Worm (Caenorhabditis elegans) whole organism, late embryonic: Measurements from ENCODE around the gene swsn-1.
A peak's percentile ranks its signal among the peaks of the same experiment; 100 is the strongest.

Source experiments
- C08G9.2 ChIP-seq: sonication (generic microtip); optimal IDR thresholded peaks from 2 replicates; lab custom pipeline; 2016; ENCODE audit warnings: mild to moderate bottlenecking, missing genetic modification characterization, moderate library complexity, missing compliant biosample characterization
- C38D4.7 ChIP-seq: fragments of 200-800 bp; sonication (Bioruptor generic); optimal IDR thresholded peaks from 2 replicates; lab custom pipeline; 2018; ENCODE audit warnings: mild to moderate bottlenecking, missing genetic modification characterization, moderate library complexity, missing compliant biosample characterization
- K02D7.2 ChIP-seq: sonication (generic microtip); optimal IDR thresholded peaks from 2 replicates; lab custom pipeline; 2017; ENCODE audit warnings: mild to moderate bottlenecking, missing genetic modification characterization, missing compliant biosample characterization
- T23F11.4 ChIP-seq: fragments of 200-800 bp; sonication (Bioruptor generic); optimal IDR thresholded peaks from 2 replicates; lab custom pipeline; 2018; ENCODE audit warnings: mild to moderate bottlenecking, missing genetic modification characterization, missing compliant biosample characterization
- ahr-1 ChIP-seq: sonication (generic microtip); optimal IDR thresholded peaks from 2 replicates; lab custom pipeline; 2016; ENCODE audit warnings: missing genetic modification characterization, missing compliant biosample characterization
- ama-1 ChIP-seq: fragments of 150-350 bp; optimal IDR thresholded peaks from 2 replicates; lab custom pipeline; 2014
- ceh-14 ChIP-seq: sonication (generic microtip); optimal IDR thresholded peaks from 2 replicates; lab custom pipeline; 2016; ENCODE audit warnings: missing genotype, missing genetic modification characterization, missing compliant biosample characterization
- ceh-18 ChIP-seq: sonication (generic microtip); optimal IDR thresholded peaks from 2 replicates; lab custom pipeline; 2016; ENCODE audit warnings: missing genetic modification characterization, missing compliant biosample characterization
- ceh-19 ChIP-seq: fragments of 200-800 bp; sonication (Bioruptor generic); optimal IDR thresholded peaks from 2 replicates; lab custom pipeline; 2018; ENCODE audit warnings: mild to moderate bottlenecking, missing genetic modification characterization, missing compliant biosample characterization
- ceh-31 ChIP-seq: sonication (generic microtip); optimal IDR thresholded peaks from 2 replicates; lab custom pipeline; 2016; ENCODE audit warnings: missing genetic modification characterization, missing compliant biosample characterization
- ceh-34 ChIP-seq: sonication (generic microtip); optimal IDR thresholded peaks from 2 replicates; lab custom pipeline; 2016; ENCODE audit warnings: mild to moderate bottlenecking, missing genetic modification characterization, missing compliant biosample characterization
- ceh-45 ChIP-seq: fragments of 200-800 bp; sonication (Bioruptor generic); IDR thresholded peaks from 2 replicates; pipeline ENCODE4 v1.3.6; 2022; ENCODE audit warnings: missing genetic modification reagents, missing genetic modification characterization, missing compliant biosample characterization
- ceh-48 ChIP-seq: sonication (generic microtip); optimal IDR thresholded peaks from 2 replicates; lab custom pipeline; 2016; ENCODE audit warnings: missing genetic modification characterization, inconsistent platforms, missing compliant biosample characterization
- ceh-9 ChIP-seq: sonication (generic microtip); optimal IDR thresholded peaks from 2 replicates; lab custom pipeline; 2016; ENCODE audit warnings: mild to moderate bottlenecking, missing genetic modification characterization, inconsistent platforms, missing compliant biosample characterization
- dmd-4 ChIP-seq: sonication (generic microtip); optimal IDR thresholded peaks from 2 replicates; lab custom pipeline; 2016; ENCODE audit warnings: borderline replicate concordance, missing genetic modification characterization, missing compliant biosample characterization
- ets-4 ChIP-seq: sonication (generic microtip); optimal IDR thresholded peaks from 2 replicates; lab custom pipeline; 2016; ENCODE audit warnings: missing genetic modification characterization, missing compliant biosample characterization
- fax-1 ChIP-seq: sonication (generic microtip); optimal IDR thresholded peaks from 2 replicates; lab custom pipeline; 2016; ENCODE audit warnings: missing genotype, missing genetic modification characterization, missing compliant biosample characterization
- gmeb-2 ChIP-seq: sonication (generic microtip); optimal IDR thresholded peaks from 2 replicates; lab custom pipeline; 2016; ENCODE audit warnings: missing genetic modification characterization, inconsistent platforms, missing compliant biosample characterization
- hlh-13 ChIP-seq: fragments of 200-800 bp; sonication (Bioruptor generic); optimal IDR thresholded peaks from 2 replicates; lab custom pipeline; 2018; ENCODE audit warnings: mild to moderate bottlenecking, missing genetic modification characterization, missing compliant biosample characterization
- hlh-30 ChIP-seq: sonication (generic microtip); optimal IDR thresholded peaks from 2 replicates; lab custom pipeline; 2017; ENCODE audit warnings: antibody characterized with exemption, missing genetic modification characterization, missing compliant biosample characterization; ENCODE audit not compliant: insufficient read depth
- hlh-8 ChIP-seq: sonication (generic microtip); optimal IDR thresholded peaks from 2 replicates; lab custom pipeline; 2016; ENCODE audit warnings: missing genotype, missing genetic modification characterization, missing compliant biosample characterization
- lin-11 ChIP-seq: fragments of 200-800 bp; sonication (Bioruptor generic); optimal IDR thresholded peaks from 2 replicates; lab custom pipeline; 2018; ENCODE audit warnings: mild to moderate bottlenecking, missing genetic modification characterization, missing compliant biosample characterization
- mec-3 ChIP-seq: sonication (generic microtip); optimal IDR thresholded peaks from 2 replicates; lab custom pipeline; 2016; ENCODE audit warnings: borderline replicate concordance, missing genetic modification characterization, missing compliant biosample characterization
- nfya-1 ChIP-seq: sonication (generic microtip); optimal IDR thresholded peaks from 2 replicates; lab custom pipeline; 2017; ENCODE audit warnings: missing genetic modification characterization, mild to moderate bottlenecking, missing compliant biosample characterization, antibody characterized with exemption, moderate library complexity
- pax-1 ChIP-seq: fragments of 150-350 bp; optimal IDR thresholded peaks from 2 replicates; lab custom pipeline; 2014; ENCODE audit warnings: missing biosample characterization, missing genetic modification characterization
- pha-2 ChIP-seq: sonication (generic microtip); optimal IDR thresholded peaks from 2 replicates; lab custom pipeline; 2017; ENCODE audit warnings: mild to moderate bottlenecking, missing genetic modification characterization, missing compliant biosample characterization
- pqm-1 ChIP-seq: sonication (generic microtip); optimal IDR thresholded peaks from 2 replicates; lab custom pipeline; 2016; ENCODE audit warnings: missing genetic modification characterization, missing compliant biosample characterization
- ref-2 ChIP-seq: sonication (generic microtip); optimal IDR thresholded peaks from 2 replicates; lab custom pipeline; 2016; ENCODE audit warnings: missing genetic modification characterization, missing compliant biosample characterization
- sdc-2 ChIP-seq: sonication (generic microtip); optimal IDR thresholded peaks from 2 replicates; lab custom pipeline; 2016; ENCODE audit warnings: missing genotype, missing genetic modification characterization, missing compliant biosample characterization
- sox-2 ChIP-seq: fragments of 200-800 bp; sonication (Bioruptor generic); IDR thresholded peaks from 2 replicates; pipeline ENCODE4 v1.3.6; 2022; ENCODE audit warnings: missing genetic modification reagents, missing genetic modification characterization, missing compliant biosample characterization
- syd-9 ChIP-seq: sonication (generic microtip); optimal IDR thresholded peaks from 2 replicates; lab custom pipeline; 2016; ENCODE audit warnings: mild to moderate bottlenecking, missing genetic modification characterization, moderate library complexity, missing compliant biosample characterization
- tbx-2 ChIP-seq: sonication (generic microtip); optimal IDR thresholded peaks from 2 replicates; lab custom pipeline; 2016; ENCODE audit warnings: missing genetic modification characterization, missing compliant biosample characterization
- unc-3 ChIP-seq, 2 experiments: fragments of 200-800 bp in 1 of 2; sonication (Bioruptor generic) in 1 of 2; sonication (generic microtip) in 1 of 2; conservative IDR thresholded peaks in 1 of 2; optimal IDR thresholded peaks in 1 of 2; 2 replicates each; pipeline versions ENCODE4 v1.3.6 to Lab custom; 2016 to 2022; ENCODE audit warnings: missing compliant biosample characterization in 2 of 2, missing genetic modification characterization in 2 of 2, missing genetic modification reagents in 1 of 2
- unc-42 ChIP-seq: sonication (generic microtip); optimal IDR thresholded peaks from 2 replicates; lab custom pipeline; 2016; ENCODE audit warnings: missing genotype, missing genetic modification characterization, missing compliant biosample characterization
- unc-86 ChIP-seq: sonication (generic microtip); optimal IDR thresholded peaks from 2 replicates; lab custom pipeline; 2016; ENCODE audit warnings: missing genetic modification characterization, missing compliant biosample characterization
- zip-5 ChIP-seq: sonication (generic microtip); optimal IDR thresholded peaks from 2 replicates; lab custom pipeline; 2016; ENCODE audit warnings: missing genetic modification characterization, missing compliant biosample characterization

The swsn-1 gene

ce11 chrV:20249438-20250120 lies at the start of gene swsn-1:
TSS of gene swsn-1 (minus strand) at chrV:20249488.
- TF ChIP-seq pqm-1 (tag; lab: Kevin White, UChicago) (no peak), C38D4.7 (GFP tag; lab: Kevin White, UChicago) (no peak), tbx-2 (tag; lab: Kevin White, UChicago) (peak; percentile 43), hlh-30 (tag; lab: Kevin White, UChicago) (peak; percentile 72), ceh-18 (tag; lab: Kevin White, UChicago) (no peak), unc-42 (tag; lab: Kevin White, UChicago) (peak; percentile 33), unc-86 (tag; lab: Kevin White, UChicago) (no peak), sox-2 (GFP tag; lab: Robert Waterston, UW) (no peak), pax-1 (tag; lab: Kevin White, UChicago) (no peak), ceh-31 (tag; lab: Kevin White, UChicago) (peak; percentile 78), nfya-1 (tag; lab: Kevin White, UChicago) (peak; percentile 34), ceh-14 (tag; lab: Kevin White, UChicago) (peak; percentile 19), hlh-8 (tag; lab: Kevin White, UChicago) (peak; percentile 24), syd-9 (tag; lab: Kevin White, UChicago) (no peak), mec-3 (tag; lab: Kevin White, UChicago) (no peak), ahr-1 (tag; lab: Kevin White, UChicago) (no peak), ceh-34 (tag; lab: Kevin White, UChicago) (peak; percentile 41), ceh-48 (tag; lab: Kevin White, UChicago) (peak; percentile 59), ceh-19 (GFP tag; lab: Kevin White, UChicago) (no peak), fax-1 (no peak), sdc-2 (tag; lab: Kevin White, UChicago) (peak; percentile 13), lin-11 (tag; lab: Kevin White, UChicago) (no peak), unc-3 (GFP tag; conservative IDR thresholded peaks at IDR 0.05; lab: Robert Waterston, UW) (no peak), unc-3 (tag; optimal IDR thresholded peaks at IDR 0.05; lab: Kevin White, UChicago) (no peak), ets-4 (tag; lab: Kevin White, UChicago) (peak; percentile 13), hlh-13 (no peak), zip-5 (no peak)

ce11 chrV:20297650-20298049 lies 48.4 kb upstream of the swsn-1 start, which contains the start of gene ZC15.5:
TSS of gene ZC15.5 (plus strand) at chrV:20297950.
- TF ChIP-seq hlh-30 (tag; lab: Kevin White, UChicago) (no peak), dmd-4 (tag; lab: Kevin White, UChicago) (no peak), ceh-9 (tag; lab: Kevin White, UChicago) (no peak), T23F11.4 (GFP tag; lab: Kevin White, UChicago) (no peak), ets-4 (tag; lab: Kevin White, UChicago) (no peak), ceh-48 (tag; lab: Kevin White, UChicago) (no peak), ref-2 (no peak), ama-1 (lab: Kevin White, UChicago) (no peak), ceh-45 (GFP tag; lab: Robert Waterston, UW) (no peak), nfya-1 (tag; lab: Kevin White, UChicago) (no peak), pha-2 (tag; lab: Kevin White, UChicago) (no peak), hlh-13 (no peak), unc-3 (GFP tag; conservative IDR thresholded peaks at IDR 0.05; lab: Robert Waterston, UW) (no peak), unc-3 (tag; optimal IDR thresholded peaks at IDR 0.05; lab: Kevin White, UChicago) (no peak), zip-5 (no peak), C08G9.2 (tag; lab: Kevin White, UChicago) (no peak), ahr-1 (tag; lab: Kevin White, UChicago) (no peak), gmeb-2 (tag; lab: Kevin White, UChicago) (no peak), K02D7.2 (tag; lab: Kevin White, UChicago) (no peak)
